Fruit fly (Drosophila melanogaster) whole organism, adult: ENCODE measurements around the gene Or85a.

ENCODE experiments used
- CG11617 ChIP-seq: fragments of 200-800 bp; sonication (Bioruptor generic); optimal IDR thresholded peaks from 2 replicates; lab custom pipeline; 2017; ENCODE audit warnings: mild to moderate bottlenecking, missing biosample characterization, missing genetic modification reagents, missing genetic modification characterization
- CG12768 ChIP-seq: fragments of 200-800 bp; sonication (Bioruptor generic); optimal IDR thresholded peaks from 2 replicates; lab custom pipeline; 2017; ENCODE audit warnings: missing biosample characterization, missing genetic modification characterization, mild to moderate bottlenecking, moderate library complexity, missing genetic modification reagents
- CG14711 ChIP-seq: fragments of 200-800 bp; sonication (Bioruptor generic); optimal IDR thresholded peaks from 2 replicates; lab custom pipeline; 2018; ENCODE audit warnings: missing biosample characterization, mild to moderate bottlenecking, missing genetic modification characterization, moderate library complexity
- CG33017 ChIP-seq: fragments of 200-800 bp; sonication (Bioruptor generic); optimal IDR thresholded peaks from 2 replicates; lab custom pipeline; 2018; ENCODE audit warnings: missing biosample characterization, mild to moderate bottlenecking, missing genetic modification characterization, moderate library complexity
- Clk ChIP-seq: fragments of 200-800 bp; sonication (Bioruptor generic); optimal IDR thresholded peaks from 2 replicates; lab custom pipeline; 2017; ENCODE audit warnings: missing biosample characterization, missing genetic modification characterization
- Crg-1 ChIP-seq: fragments of 200-800 bp; sonication (Bioruptor generic); optimal IDR thresholded peaks from 2 replicates; lab custom pipeline; 2016; ENCODE audit warnings: missing biosample characterization, missing genetic modification characterization
- kay ChIP-seq: fragments of 200-800 bp; sonication (Bioruptor generic); peaks from one replicate; lab custom pipeline; 2016; ENCODE audit warnings: missing biosample characterization, missing genetic modification characterization, borderline replicate concordance
- toe ChIP-seq: fragments of 200-800 bp; sonication (Bioruptor generic); optimal IDR thresholded peaks from 2 replicates; lab custom pipeline; 2016; ENCODE audit warnings: missing biosample characterization, missing genetic modification characterization

DNA sequence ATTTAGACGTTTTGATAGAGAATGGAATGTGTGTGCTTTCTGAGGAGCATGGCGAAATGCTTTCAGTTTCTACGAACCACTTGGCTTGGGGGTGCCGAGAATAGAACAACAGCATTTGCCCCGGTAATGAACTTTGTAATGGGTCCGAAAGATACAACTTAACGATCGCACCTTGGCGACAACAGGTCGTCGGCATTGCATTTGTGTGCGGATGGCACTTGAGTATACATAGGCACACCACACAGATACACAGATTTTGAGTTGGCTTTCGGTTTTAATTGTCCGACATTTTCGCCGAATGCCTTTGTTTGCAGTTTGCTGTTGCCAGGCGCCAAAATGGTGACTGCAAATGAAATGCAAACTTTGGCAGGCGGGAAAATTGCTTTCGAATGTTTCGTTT lies 32.4 kb downstream of the Or85a start:
- TF ChIP-seq toe (GFP tag; lab: Kevin White, UChicago) (peak; percentile 45), CG33017 (no peak), CG11617 (GFP tag; lab: Kevin White, UChicago) (no peak), CG14711 (tag; lab: Kevin White, UChicago) (no peak), Crg-1 (no peak), CG12768 (peak; percentile 94), kay (GFP tag; lab: Kevin White, UChicago) (no peak), Clk (no peak)
